Fruit fly (Drosophila melanogaster) whole organism, adult: ENCODE measurements around the gene pasi2.

Experiments
- CG12768 ChIP-seq: fragments of 200-800 bp; sonication (Bioruptor generic); optimal IDR thresholded peaks from 2 replicates; lab custom pipeline; 2017; ENCODE audit warnings: missing biosample characterization, missing genetic modification characterization, mild to moderate bottlenecking, moderate library complexity, missing genetic modification reagents
- CG1620 ChIP-seq: fragments of 200-800 bp; sonication (Bioruptor generic); optimal IDR thresholded peaks from 2 replicates; lab custom pipeline; 2016; ENCODE audit warnings: missing biosample characterization, missing genetic modification characterization
- Mnt ChIP-seq: fragments of 200-800 bp; sonication (Bioruptor generic); optimal IDR thresholded peaks from 2 replicates; lab custom pipeline; 2016; ENCODE audit warnings: missing biosample characterization, mild to moderate bottlenecking, missing genetic modification characterization
- cic ChIP-seq: fragments of 200-800 bp; sonication (Bioruptor generic); optimal IDR thresholded peaks from 2 replicates; lab custom pipeline; 2017; ENCODE audit warnings: missing biosample characterization, mild to moderate bottlenecking, missing genetic modification characterization, moderate library complexity
- kay ChIP-seq: fragments of 200-800 bp; sonication (Bioruptor generic); peaks from one replicate; lab custom pipeline; 2016; ENCODE audit warnings: missing biosample characterization, missing genetic modification characterization, borderline replicate concordance
- tj ChIP-seq: fragments of 200-800 bp; sonication (Bioruptor generic); optimal IDR thresholded peaks from 3 replicates; lab custom pipeline; 2017; ENCODE audit warnings: missing biosample characterization, mild to moderate bottlenecking, missing genetic modification characterization, moderate library complexity

DNA sequence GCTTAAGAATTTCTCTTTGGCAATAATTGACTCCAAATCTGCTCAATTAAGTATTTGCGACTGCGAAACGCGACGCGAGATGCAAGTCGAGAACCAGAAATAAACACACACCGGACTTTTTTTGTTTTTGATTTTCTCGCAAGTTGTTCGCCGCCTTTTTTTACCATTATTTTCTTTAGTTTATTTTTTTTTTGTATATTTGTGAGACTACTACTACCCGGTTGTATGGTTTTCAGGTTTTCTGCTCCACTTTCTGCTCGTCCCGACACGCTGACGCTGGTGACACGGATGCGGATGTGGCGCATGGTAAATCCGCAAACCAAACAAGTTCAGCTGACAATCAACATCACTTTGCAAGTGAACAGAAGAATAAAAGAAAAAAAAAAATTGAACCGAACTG, 46.0 kb downstream of the pasi2 start:
- TF ChIP-seq Mnt (no peak), cic (GFP tag; lab: Kevin White, UChicago) (no peak), kay (GFP tag; lab: Kevin White, UChicago) (no peak), tj (GFP tag; lab: Kevin White, UChicago) (no peak), CG12768 (GFP tag; lab: Kevin White, UChicago) (no peak), CG1620 (no peak)
